Fruit fly (Drosophila melanogaster) whole organism, prepupa: ENCODE results near the gene CG15747.

Experiments used
- Blimp-1 ChIP-seq: fragments of 200-800 bp; sonication (Bioruptor generic); optimal IDR thresholded peaks from 3 replicates; lab custom pipeline; 2017; ENCODE audit warnings: missing biosample characterization, missing genetic modification characterization, mild to moderate bottlenecking, moderate library complexity, missing genetic modification reagents
- CG10631 ChIP-seq: fragments of 200-800 bp; sonication (Bioruptor generic); optimal IDR thresholded peaks from 2 replicates; lab custom pipeline; 2016; ENCODE audit warnings: missing biosample characterization, missing genetic modification characterization
- CG10669 ChIP-seq: fragments of 200-800 bp; sonication (Bioruptor generic); optimal IDR thresholded peaks from 3 replicates; lab custom pipeline; 2018; ENCODE audit warnings: missing biosample characterization, mild to moderate bottlenecking, missing genetic modification characterization, moderate library complexity
- CG11294 ChIP-seq: fragments of 200-800 bp; sonication (Bioruptor generic); IDR thresholded peaks from 2 replicates; pipeline ENCODE4 v1.3.6; 2022; ENCODE audit warnings: missing biosample characterization, missing genetic modification characterization
- CG11762 ChIP-seq: fragments of 200-800 bp; sonication (Bioruptor generic); optimal IDR thresholded peaks from 3 replicates; lab custom pipeline; 2016; ENCODE audit warnings: missing biosample characterization, missing genetic modification characterization; ENCODE audit not compliant: insufficient read depth
- CG11902 ChIP-seq: fragments of 200-800 bp; sonication (Bioruptor generic); optimal IDR thresholded peaks from 3 replicates; lab custom pipeline; 2016; ENCODE audit warnings: missing biosample characterization, missing genetic modification characterization
- CG15336 ChIP-seq: fragments of 200-800 bp; sonication (Bioruptor generic); IDR thresholded peaks from 2 replicates; pipeline ENCODE4 v1.3.6; 2022; ENCODE audit warnings: missing biosample characterization, missing genetic modification characterization
- CG1621 ChIP-seq: fragments of 200-800 bp; sonication (Bioruptor generic); optimal IDR thresholded peaks from 3 replicates; lab custom pipeline; 2018; ENCODE audit warnings: missing biosample characterization, mild to moderate bottlenecking, missing genetic modification characterization
- CG16779 ChIP-seq: fragments of 200-800 bp; sonication (Bioruptor generic); optimal IDR thresholded peaks from 3 replicates; lab custom pipeline; 2017; ENCODE audit warnings: missing biosample characterization, mild to moderate bottlenecking, missing genetic modification characterization
- CG3032 ChIP-seq: fragments of 200-800 bp; optimal IDR thresholded peaks from 2 replicates; lab custom pipeline; 2019; ENCODE audit warnings: missing biosample characterization, mild to moderate bottlenecking, missing genetic modification characterization, moderate library complexity
- CG31627 ChIP-seq: fragments of 200-800 bp; sonication (Bioruptor generic); optimal IDR thresholded peaks from 3 replicates; lab custom pipeline; 2016; ENCODE audit warnings: missing biosample characterization, missing genetic modification characterization
- CG34406 ChIP-seq: fragments of 200-800 bp; sonication (Bioruptor generic); optimal IDR thresholded peaks from 3 replicates; lab custom pipeline; 2016; ENCODE audit warnings: missing biosample characterization, missing genetic modification characterization
- CG4318 ChIP-seq: fragments of 200-800 bp; sonication (Bioruptor generic); optimal IDR thresholded peaks from 3 replicates; lab custom pipeline; 2017; ENCODE audit warnings: missing biosample characterization, mild to moderate bottlenecking, missing genetic modification characterization
- CG6163 ChIP-seq: fragments of 200-800 bp; sonication (Bioruptor generic); IDR thresholded peaks from 3 replicates; pipeline ENCODE4 v1.3.6; 2022; ENCODE audit warnings: missing biosample characterization, missing genetic modification characterization
- CG6792 ChIP-seq: fragments of 200-800 bp; sonication (Bioruptor generic); optimal IDR thresholded peaks from 3 replicates; lab custom pipeline; 2016; ENCODE audit warnings: missing biosample characterization, missing genetic modification characterization
- CG6808 ChIP-seq: fragments of 200-800 bp; sonication (Bioruptor generic); optimal IDR thresholded peaks from 3 replicates; lab custom pipeline; 2017; ENCODE audit warnings: missing biosample characterization, missing genetic modification characterization, mild to moderate bottlenecking, moderate library complexity, missing genetic modification reagents
- CG6854 ChIP-seq: fragments of 200-800 bp; sonication (Bioruptor generic); optimal IDR thresholded peaks from 2 replicates; lab custom pipeline; 2017; ENCODE audit warnings: missing biosample characterization, mild to moderate bottlenecking, missing genetic modification characterization
- CG7368 ChIP-seq: fragments of 200-800 bp; sonication (Bioruptor generic); optimal IDR thresholded peaks from 3 replicates; lab custom pipeline; 2016; ENCODE audit warnings: missing biosample characterization, missing genetic modification characterization
- CG8319 ChIP-seq: fragments of 200-800 bp; sonication (Bioruptor generic); optimal IDR thresholded peaks from 3 replicates; lab custom pipeline; 2016; ENCODE audit warnings: missing biosample characterization, missing genetic modification characterization
- CG9139 ChIP-seq: fragments of 200-800 bp; sonication (Bioruptor generic); optimal IDR thresholded peaks from 3 replicates; lab custom pipeline; 2017; ENCODE audit warnings: missing biosample characterization, mild to moderate bottlenecking, missing genetic modification characterization
- Eip75B ChIP-seq: fragments of 200-800 bp; sonication (Bioruptor generic); optimal IDR thresholded peaks from 3 replicates; lab custom pipeline; 2016; ENCODE audit warnings: missing biosample characterization, missing genetic modification characterization
- Ets21C ChIP-seq: fragments of 200-800 bp; sonication (Bioruptor generic); optimal IDR thresholded peaks from 3 replicates; lab custom pipeline; 2016; ENCODE audit warnings: missing biosample characterization, missing genetic modification characterization
- Ets96B ChIP-seq: fragments of 200-800 bp; optimal IDR thresholded peaks from 2 replicates; lab custom pipeline; 2019; ENCODE audit warnings: missing biosample characterization, mild to moderate bottlenecking, missing genetic modification characterization, moderate library complexity
- Gug ChIP-seq: fragments of 200-800 bp; sonication (Bioruptor generic); IDR thresholded peaks from 2 replicates; pipeline ENCODE4 v1.3.6; 2022; ENCODE audit warnings: missing biosample characterization, missing genetic modification characterization
- Hr38 ChIP-seq: sonication (Bioruptor generic); optimal IDR thresholded peaks from 2 replicates; lab custom pipeline; 2016; ENCODE audit warnings: missing biosample characterization, missing genetic modification characterization
- Hr39 ChIP-seq: fragments of 200-800 bp; sonication (Bioruptor generic); optimal IDR thresholded peaks from 2 replicates; lab custom pipeline; 2016; ENCODE audit warnings: missing biosample characterization, missing genetic modification characterization
- Hr4 ChIP-seq: fragments of 200-800 bp; sonication (Bioruptor generic); optimal IDR thresholded peaks from 3 replicates; lab custom pipeline; 2016; ENCODE audit warnings: missing biosample characterization, missing genetic modification characterization
- Lpt ChIP-seq: fragments of 200-800 bp; sonication (Bioruptor generic); optimal IDR thresholded peaks from 3 replicates; lab custom pipeline; 2016; ENCODE audit warnings: missing biosample characterization, missing genetic modification characterization
- Smox ChIP-seq: fragments of 200-800 bp; sonication (Bioruptor generic); optimal IDR thresholded peaks from 3 replicates; lab custom pipeline; 2016; ENCODE audit warnings: missing biosample characterization, missing genetic modification characterization
- Sox102F ChIP-seq: fragments of 200-800 bp; sonication (Bioruptor generic); optimal IDR thresholded peaks from 2 replicates; lab custom pipeline; 2016; ENCODE audit warnings: missing biosample characterization, mild to moderate bottlenecking, missing genetic modification characterization
- Sox14 ChIP-seq: fragments of 200-800 bp; sonication (Bioruptor generic); optimal IDR thresholded peaks from 3 replicates; lab custom pipeline; 2016; ENCODE audit warnings: missing biosample characterization, missing genetic modification characterization
- Sox15 ChIP-seq: fragments of 200-800 bp; sonication (Bioruptor generic); optimal IDR thresholded peaks from 3 replicates; lab custom pipeline; 2016; ENCODE audit warnings: missing biosample characterization, missing genetic modification characterization
- cyc ChIP-seq: fragments of 200-800 bp; sonication (Bioruptor generic); optimal IDR thresholded peaks from 3 replicates; lab custom pipeline; 2016; ENCODE audit warnings: missing biosample characterization, missing genetic modification characterization
- dsx ChIP-seq: fragments of 200-800 bp; optimal IDR thresholded peaks from 3 replicates; lab custom pipeline; 2019; ENCODE audit warnings: missing biosample characterization, mild to moderate bottlenecking, missing genetic modification characterization, moderate library complexity; ENCODE audit not compliant: poor library complexity, severe bottlenecking
- esn ChIP-seq: fragments of 200-800 bp; sonication (Bioruptor generic); optimal IDR thresholded peaks from 2 replicates; lab custom pipeline; 2016; ENCODE audit warnings: missing biosample characterization, mild to moderate bottlenecking, missing genetic modification characterization, moderate library complexity
- fd59A ChIP-seq: fragments of 200-800 bp; sonication (Bioruptor generic); optimal IDR thresholded peaks from 2 replicates; lab custom pipeline; 2017; ENCODE audit warnings: missing biosample characterization, mild to moderate bottlenecking, missing genetic modification characterization, missing genetic modification reagents
- fd85E ChIP-seq: fragments of 200-800 bp; sonication (Bioruptor generic); optimal IDR thresholded peaks from 3 replicates; lab custom pipeline; 2016; ENCODE audit warnings: missing biosample characterization, missing genetic modification characterization
- lz ChIP-seq: fragments of 200-800 bp; sonication (Bioruptor generic); optimal IDR thresholded peaks from 3 replicates; lab custom pipeline; 2016; ENCODE audit warnings: missing biosample characterization, missing genetic modification characterization
- net ChIP-seq: fragments of 200-800 bp; sonication (Bioruptor generic); optimal IDR thresholded peaks from 3 replicates; lab custom pipeline; 2016; ENCODE audit warnings: missing biosample characterization, missing genetic modification characterization
- pdm3 ChIP-seq: fragments of 200-800 bp; sonication (Bioruptor generic); optimal IDR thresholded peaks from 3 replicates; lab custom pipeline; 2016; ENCODE audit warnings: missing biosample characterization, missing genetic modification characterization
- salr ChIP-seq, 2 experiments: fragments of 200-800 bp; sonication (Bioruptor generic); optimal IDR thresholded peaks; 3 replicates each; lab custom pipeline; 2016 to 2018; ENCODE audit warnings: missing biosample characterization in 2 of 2, missing genetic modification characterization in 2 of 2, mild to moderate bottlenecking in 1 of 2
- spab ChIP-seq: fragments of 200-800 bp; sonication (Bioruptor generic); optimal IDR thresholded peaks from 2 replicates; lab custom pipeline; 2017; ENCODE audit warnings: missing biosample characterization, mild to moderate bottlenecking, missing genetic modification characterization, missing genetic modification reagents
- ss ChIP-seq, 2 experiments: fragments of 200-800 bp; sonication (Bioruptor generic); optimal IDR thresholded peaks; 2 replicates in 1 of 2; 3 replicates in 1 of 2; lab custom pipeline; 2017 to 2018; ENCODE audit warnings: mild to moderate bottlenecking in 2 of 2, missing biosample characterization in 2 of 2, missing genetic modification characterization in 2 of 2, moderate library complexity in 1 of 2
- svp ChIP-seq: fragments of 200-800 bp; sonication (Bioruptor generic); peaks from one replicate; lab custom pipeline; 2016; ENCODE audit warnings: missing biosample characterization, missing genetic modification characterization
- topi ChIP-seq: fragments of 200-800 bp; sonication (Bioruptor generic); optimal IDR thresholded peaks from 3 replicates; lab custom pipeline; 2016; ENCODE audit warnings: missing biosample characterization, missing genetic modification characterization
- vri ChIP-seq: fragments of 200-800 bp; sonication (Bioruptor generic); optimal IDR thresholded peaks from 3 replicates; lab custom pipeline; 2016; ENCODE audit warnings: missing biosample characterization, mild to moderate bottlenecking, missing genetic modification characterization

Gene CG15747

dm6 chrX:13307189-13307588 is 30.9 kb upstream of the CG15747 start (continued):
- TF ChIP-seq CG3032 (tag; lab: Kevin White, UChicago) (peak; percentile 12), fd59A (GFP tag; lab: Kevin White, UChicago) (no peak), CG6792 (peak; percentile 56), Gug (GFP tag; lab: Robert Waterston, UW) (0 out of 2 replicates have a peak, but pooled peaks have one; percentile 15), Hr4 (peak; percentile 2), CG11762 (GFP tag; lab: Kevin White, UChicago) (peak; percentile 9), Sox102F (peak; percentile 17)
- TF ChIP-seq, all 60 proteins: peak for 39

dm6 chrX:13310764-13311163 is 27.4 kb upstream of the CG15747 start:
- no peak for TF ChIP-seq CG8319 (GFP tag; lab: Kevin White, UChicago)
- peak; percentile 59 for TF ChIP-seq svp (GFP tag; lab: Kevin White, UChicago)
- no peak for TF ChIP-seq Lpt (GFP tag; lab: Kevin White, UChicago)
- no peak for TF ChIP-seq fd85E (GFP tag; lab: Kevin White, UChicago)
- no peak for TF ChIP-seq salr (GFP tag; optimal IDR thresholded peaks at IDR 0.05; lab: Kevin White, UChicago)
- no peak for TF ChIP-seq Blimp-1
- no peak for TF ChIP-seq CG16779 (tag; lab: Kevin White, UChicago)
- TF ChIP-seq topi (GFP tag; lab: Kevin White, UChicago), result no peak
- peak; percentile 61 for TF ChIP-seq vri (GFP tag; lab: Kevin White, UChicago)
- TF ChIP-seq CG6163 (GFP tag; lab: Robert Waterston, UW), result 0 out of 3 replicates have a peak, but pooled peaks have one; percentile 21
- TF ChIP-seq pdm3 (GFP tag; lab: Kevin White, UChicago), result no peak

dm6 chrX:13312200-13312599 is 25.9 kb upstream of the CG15747 start:
- TF ChIP-seq CG10669 (GFP tag; lab: Kevin White, UChicago) (peak; percentile 65), Sox14 (GFP tag; lab: Kevin White, UChicago) (peak; percentile 60), CG9139 (GFP tag; lab: Kevin White, UChicago) (peak; percentile 45), Hr38 (GFP tag; lab: Kevin White, UChicago) (no peak), fd85E (GFP tag; lab: Kevin White, UChicago) (no peak), CG15336 (GFP tag; lab: Robert Waterston, UW) (peak; percentile 72), lz (GFP tag; lab: Kevin White, UChicago) (peak; percentile 68), CG4318 (GFP tag; lab: Kevin White, UChicago) (peak; percentile 15), CG31627 (GFP tag; lab: Kevin White, UChicago) (peak; percentile 68), CG1621 (tag; lab: Kevin White, UChicago) (peak; percentile 52), Hr39 (GFP tag; lab: Kevin White, UChicago) (peak; percentile 74), CG7368 (peak; percentile 45), CG6854 (peak; percentile 36), CG11294 (GFP tag; lab: Robert Waterston, UW) (no peak), Hr4 (peak; percentile 41), net (GFP tag; lab: Kevin White, UChicago) (peak; percentile 35), Ets21C (peak; percentile 49), vri (GFP tag; lab: Kevin White, UChicago) (peak; percentile 28), CG3032 (tag; lab: Kevin White, UChicago) (peak; percentile 67), CG6792 (peak; percentile 55), CG10631 (peak; percentile 56), dsx (GFP tag; lab: Kevin White, UChicago) (peak; percentile 63), ss (GFP tag; optimal IDR thresholded peaks at IDR 0.05; lab: Kevin White, UChicago) (peak; percentile 64 to 65), cyc (peak; percentile 65), Eip75B (peak; percentile 59), Gug (GFP tag; lab: Robert Waterston, UW) (no peak; the same call in 1 of the 2 replicates), spab (GFP tag; lab: Kevin White, UChicago) (peak; percentile 50), pdm3 (GFP tag; lab: Kevin White, UChicago) (peak; percentile 61), Smox (GFP tag; lab: Kevin White, UChicago) (peak; percentile 66), CG34406 (GFP tag; lab: Kevin White, UChicago) (peak; percentile 49), CG6808 (GFP tag; lab: Kevin White, UChicago) (peak; percentile 66), CG11902 (GFP tag; lab: Kevin White, UChicago) (peak; percentile 17), esn (GFP tag; lab: Kevin White, UChicago) (peak; percentile 76), Sox102F (peak; percentile 73), CG11762 (GFP tag; lab: Kevin White, UChicago) (peak; percentile 12), Blimp-1 (peak; percentile 33), Sox15 (GFP tag; lab: Kevin White, UChicago) (no peak), Ets96B (peak; percentile 55)
